Worm (Caenorhabditis elegans) whole organism, young adult: ENCODE data around the gene set-4.

Experiments used
- B0261.1 ChIP-seq: sonication (generic microtip); optimal IDR thresholded peaks from 2 replicates; lab custom pipeline; 2016; ENCODE audit warnings: mild to moderate bottlenecking, missing genetic modification characterization, moderate library complexity, missing compliant biosample characterization
- C06A6.2 ChIP-seq: fragments of 200-800 bp; sonication (Bioruptor generic); conservative IDR thresholded peaks from 2 replicates; pipeline ENCODE4 v1.3.6; 2022; ENCODE audit warnings: missing genetic modification characterization, missing compliant biosample characterization
- C17E4.6 ChIP-seq: fragments of 200-800 bp; sonication (Bioruptor generic); IDR thresholded peaks from 2 replicates; pipeline ENCODE4 v1.3.6; 2022; ENCODE audit warnings: missing genetic modification reagents, missing genetic modification characterization, missing compliant biosample characterization
- F23B12.7 ChIP-seq: sonication (generic microtip); optimal IDR thresholded peaks from 2 replicates; lab custom pipeline; 2017; ENCODE audit warnings: missing genetic modification characterization, mild to moderate bottlenecking, missing compliant biosample characterization, antibody characterized with exemption, moderate library complexity; ENCODE audit not compliant: insufficient read depth
- F49E8.2 ChIP-seq: sonication (generic microtip); optimal IDR thresholded peaks from 3 replicates; lab custom pipeline; 2017; ENCODE audit warnings: missing genetic modification characterization, mild to moderate bottlenecking, missing compliant biosample characterization, antibody characterized with exemption, moderate library complexity; ENCODE audit not compliant: insufficient read depth
- F57A8.1 ChIP-seq: fragments of 200-800 bp; sonication (Bioruptor generic); optimal IDR thresholded peaks from 2 replicates; lab custom pipeline; 2018; ENCODE audit warnings: mild to moderate bottlenecking, missing genetic modification characterization, moderate library complexity, missing compliant biosample characterization
- T26A5.8 ChIP-seq: sonication (generic microtip); optimal IDR thresholded peaks from 2 replicates; lab custom pipeline; 2016; ENCODE audit warnings: missing genetic modification characterization, missing compliant biosample characterization
- Y95B8A.8 ChIP-seq: fragments of 200-800 bp; sonication (Bioruptor generic); IDR thresholded peaks from 2 replicates; pipeline ENCODE4 v1.3.6; 2022; ENCODE audit warnings: missing genetic modification reagents, missing genetic modification characterization, missing compliant biosample characterization
- ama-1 ChIP-seq, 3 experiments: fragments of 150-350 bp in 1 of 3; sonication (generic microtip) in 2 of 3; optimal IDR thresholded peaks; 2 replicates each; lab custom pipeline; 2014 to 2018; ENCODE audit warnings: missing biosample characterization in 2 of 3, missing genetic modification characterization in 2 of 3, missing genetic modification reagents in 2 of 3
- aptf-2 ChIP-seq: fragments of 200-800 bp; sonication (Bioruptor generic); conservative IDR thresholded peaks from 2 replicates; pipeline ENCODE4 v1.3.6; 2022; ENCODE audit warnings: missing genetic modification reagents, missing genetic modification characterization, missing compliant biosample characterization
- atf-7 ChIP-seq: sonication (generic microtip); optimal IDR thresholded peaks from 2 replicates; lab custom pipeline; 2017; ENCODE audit warnings: mild to moderate bottlenecking, missing genetic modification characterization, missing compliant biosample characterization
- attf-3 ChIP-seq: fragments of 200-800 bp; sonication (Bioruptor generic); conservative IDR thresholded peaks from 2 replicates; pipeline ENCODE4 v1.3.6; 2022; ENCODE audit warnings: missing genetic modification reagents, missing genetic modification characterization, missing compliant biosample characterization
- attf-6 ChIP-seq: fragments of 200-800 bp; sonication (Bioruptor generic); IDR thresholded peaks from 2 replicates; pipeline ENCODE4 v1.3.6; 2022; ENCODE audit warnings: missing genetic modification reagents, missing genetic modification characterization, missing compliant biosample characterization
- ceh-27 ChIP-seq: fragments of 200-800 bp; sonication (Bioruptor generic); optimal IDR thresholded peaks from 2 replicates; lab custom pipeline; 2018; ENCODE audit warnings: mild to moderate bottlenecking, missing genetic modification characterization, moderate library complexity, missing compliant biosample characterization
- ceh-91 ChIP-seq: fragments of 200-800 bp; sonication (Bioruptor generic); IDR thresholded peaks from 2 replicates; pipeline ENCODE4 v1.3.6; 2022; ENCODE audit warnings: missing genetic modification reagents, missing genetic modification characterization, missing compliant biosample characterization
- die-1 ChIP-seq: sonication (generic microtip); optimal IDR thresholded peaks from 2 replicates; lab custom pipeline; 2016; ENCODE audit warnings: missing genotype, mild to moderate bottlenecking, missing genetic modification characterization, missing compliant biosample characterization
- dox-1 ChIP-seq: fragments of 200-800 bp; sonication (Bioruptor generic); IDR thresholded peaks from 2 replicates; pipeline ENCODE4 v1.3.6; 2022; ENCODE audit warnings: missing genetic modification reagents, missing genetic modification characterization, missing compliant biosample characterization
- egl-18 ChIP-seq: fragments of 200-800 bp; sonication (Bioruptor generic); IDR thresholded peaks from 2 replicates; pipeline ENCODE4 v1.3.6; 2022; ENCODE audit warnings: missing genetic modification reagents, missing genetic modification characterization, missing compliant biosample characterization
- fkh-3 ChIP-seq: sonication (generic microtip); optimal IDR thresholded peaks from 2 replicates; lab custom pipeline; 2016; ENCODE audit warnings: mild to moderate bottlenecking, missing genetic modification characterization, missing compliant biosample characterization
- hmg-1.2 ChIP-seq: fragments of 200-800 bp; sonication (Bioruptor generic); IDR thresholded peaks from 2 replicates; pipeline ENCODE4 v1.3.6; 2022; ENCODE audit warnings: missing genetic modification reagents, missing genetic modification characterization, missing compliant biosample characterization
- lag-1 ChIP-seq: fragments of 200-800 bp; sonication (Bioruptor generic); IDR thresholded peaks from 2 replicates; pipeline ENCODE4 v1.3.6; 2022; ENCODE audit warnings: missing genetic modification reagents, missing genetic modification characterization, missing compliant biosample characterization
- let-526 ChIP-seq: fragments of 200-800 bp; sonication (Bioruptor generic); IDR thresholded peaks from 2 replicates; pipeline ENCODE4 v1.3.6; 2022; ENCODE audit warnings: missing genetic modification reagents, missing genetic modification characterization, missing compliant biosample characterization
- lin-26 ChIP-seq: fragments of 200-800 bp; sonication (Bioruptor generic); IDR thresholded peaks from 2 replicates; pipeline ENCODE4 v1.3.6; 2022; ENCODE audit warnings: missing genetic modification reagents, missing genetic modification characterization, missing compliant biosample characterization
- lin-35 ChIP-seq, 3 experiments: fragments of 150-350 bp in 2 of 3; sonication (generic microtip) in 1 of 3; optimal IDR thresholded peaks; 2 replicates each; lab custom pipeline; 2014 to 2018; ENCODE audit warnings: missing biosample characterization in 3 of 3, missing genetic modification characterization in 3 of 3, missing genetic modification reagents in 3 of 3
- lin-54 ChIP-seq: fragments of 200-800 bp; sonication (Bioruptor generic); optimal IDR thresholded peaks from 2 replicates; lab custom pipeline; 2018; ENCODE audit warnings: mild to moderate bottlenecking, missing genetic modification characterization, missing compliant biosample characterization
- lir-1 ChIP-seq: fragments of 200-800 bp; sonication (Bioruptor generic); conservative IDR thresholded peaks from 2 replicates; pipeline ENCODE4 v1.3.6; 2022; ENCODE audit warnings: missing genetic modification reagents, missing genetic modification characterization, missing compliant biosample characterization
- lsl-1 ChIP-seq: fragments of 200-800 bp; sonication (Bioruptor generic); optimal IDR thresholded peaks from 2 replicates; lab custom pipeline; 2018; ENCODE audit warnings: mild to moderate bottlenecking, missing genetic modification characterization, moderate library complexity, missing compliant biosample characterization
- madf-3 ChIP-seq: fragments of 200-800 bp; sonication (Bioruptor generic); IDR thresholded peaks from 2 replicates; pipeline ENCODE4 v1.3.6; 2022; ENCODE audit warnings: missing genetic modification reagents, missing genetic modification characterization, missing compliant biosample characterization
- madf-8 ChIP-seq: fragments of 200-800 bp; sonication (Bioruptor generic); conservative IDR thresholded peaks from 2 replicates; pipeline ENCODE4 v1.3.6; 2022; ENCODE audit warnings: missing genetic modification reagents, missing genetic modification characterization, missing compliant biosample characterization
- mxl-1 ChIP-seq: sonication (generic microtip); optimal IDR thresholded peaks from 2 replicates; lab custom pipeline; 2016; ENCODE audit warnings: missing genetic modification characterization, missing compliant biosample characterization
- nhr-120 ChIP-seq: fragments of 200-800 bp; sonication (Bioruptor generic); IDR thresholded peaks from 2 replicates; pipeline ENCODE4 v1.3.6; 2022; ENCODE audit warnings: missing genetic modification characterization, missing compliant biosample characterization
- nhr-27 ChIP-seq: fragments of 200-800 bp; sonication (Bioruptor generic); optimal IDR thresholded peaks from 2 replicates; lab custom pipeline; 2018; ENCODE audit warnings: mild to moderate bottlenecking, missing genetic modification characterization, moderate library complexity, missing compliant biosample characterization
- pbrm-1 ChIP-seq: fragments of 200-800 bp; sonication (Bioruptor generic); IDR thresholded peaks from 2 replicates; pipeline ENCODE4 v1.3.6; 2022; ENCODE audit warnings: missing genetic modification reagents, missing genetic modification characterization, missing compliant biosample characterization
- rcor-1 ChIP-seq: fragments of 200-800 bp; sonication (Bioruptor generic); IDR thresholded peaks from 2 replicates; pipeline ENCODE4 v1.3.6; 2022; ENCODE audit warnings: missing genetic modification reagents, missing genetic modification characterization, missing compliant biosample characterization
- rec-8 ChIP-seq, 2 experiments: sonication (generic microtip); optimal IDR thresholded peaks; 2 replicates each; lab custom pipeline; 2016; ENCODE audit warnings: mild to moderate bottlenecking in 2 of 2, missing genetic modification characterization in 2 of 2, missing genetic modification reagents in 2 of 2, missing genotype in 2 of 2, missing biosample characterization in 1 of 2, missing compliant biosample characterization in 1 of 2, moderate library complexity in 1 of 2
- repo-1 ChIP-seq: sonication (generic microtip); optimal IDR thresholded peaks from 2 replicates; lab custom pipeline; 2017; ENCODE audit warnings: mild to moderate bottlenecking, missing genetic modification characterization, missing compliant biosample characterization
- sdz-38 ChIP-seq: sonication (generic microtip); optimal IDR thresholded peaks from 2 replicates; lab custom pipeline; 2016; ENCODE audit warnings: missing genotype, missing genetic modification characterization, missing compliant biosample characterization
- snpc-3.4 ChIP-seq: sonication (generic microtip); optimal IDR thresholded peaks from 2 replicates; lab custom pipeline; 2017; ENCODE audit warnings: missing genetic modification characterization, mild to moderate bottlenecking, missing compliant biosample characterization, antibody characterized with exemption, moderate library complexity, missing genotype, missing genetic modification reagents
- snpc-4 ChIP-seq, 5 experiments: fragments of 150-350 bp in 1 of 5; sonication (generic microtip) in 4 of 5; optimal IDR thresholded peaks; 2 replicates each; lab custom pipeline; 2014 to 2018; ENCODE audit warnings: missing genetic modification characterization in 5 of 5, missing biosample characterization in 3 of 5, antibody characterized with exemption in 2 of 5, mild to moderate bottlenecking in 2 of 5, missing compliant biosample characterization in 2 of 5, missing genotype in 2 of 5, moderate library complexity in 2 of 5, missing genetic modification reagents in 1 of 5
- tbx-9 ChIP-seq: sonication (generic microtip); optimal IDR thresholded peaks from 2 replicates; lab custom pipeline; 2016; ENCODE audit warnings: borderline replicate concordance, missing genetic modification characterization, inconsistent platforms, missing compliant biosample characterization
- tlf-1 ChIP-seq: fragments of 200-800 bp; sonication (Bioruptor generic); optimal IDR thresholded peaks from 2 replicates; lab custom pipeline; 2018; ENCODE audit warnings: mild to moderate bottlenecking, missing genetic modification characterization, missing compliant biosample characterization
- unc-130 ChIP-seq: sonication (generic microtip); optimal IDR thresholded peaks from 2 replicates; lab custom pipeline; 2016; ENCODE audit warnings: missing genetic modification reagents, missing genetic modification characterization, missing compliant biosample characterization
- zfh-2 ChIP-seq: fragments of 200-800 bp; sonication (Bioruptor generic); conservative IDR thresholded peaks from 2 replicates; pipeline ENCODE4 v1.3.6; 2022; ENCODE audit warnings: missing genetic modification reagents, missing genetic modification characterization, missing compliant biosample characterization
- ztf-3 ChIP-seq: fragments of 200-800 bp; sonication (Bioruptor generic); optimal IDR thresholded peaks from 2 replicates; lab custom pipeline; 2018; ENCODE audit warnings: mild to moderate bottlenecking, missing genetic modification characterization, missing compliant biosample characterization
- ztf-6 ChIP-seq: fragments of 200-800 bp; sonication (Bioruptor generic); IDR thresholded peaks from 2 replicates; pipeline ENCODE4 v1.3.6; 2022; ENCODE audit warnings: missing genetic modification reagents, missing genetic modification characterization, missing compliant biosample characterization

Gene set-4

DNA sequence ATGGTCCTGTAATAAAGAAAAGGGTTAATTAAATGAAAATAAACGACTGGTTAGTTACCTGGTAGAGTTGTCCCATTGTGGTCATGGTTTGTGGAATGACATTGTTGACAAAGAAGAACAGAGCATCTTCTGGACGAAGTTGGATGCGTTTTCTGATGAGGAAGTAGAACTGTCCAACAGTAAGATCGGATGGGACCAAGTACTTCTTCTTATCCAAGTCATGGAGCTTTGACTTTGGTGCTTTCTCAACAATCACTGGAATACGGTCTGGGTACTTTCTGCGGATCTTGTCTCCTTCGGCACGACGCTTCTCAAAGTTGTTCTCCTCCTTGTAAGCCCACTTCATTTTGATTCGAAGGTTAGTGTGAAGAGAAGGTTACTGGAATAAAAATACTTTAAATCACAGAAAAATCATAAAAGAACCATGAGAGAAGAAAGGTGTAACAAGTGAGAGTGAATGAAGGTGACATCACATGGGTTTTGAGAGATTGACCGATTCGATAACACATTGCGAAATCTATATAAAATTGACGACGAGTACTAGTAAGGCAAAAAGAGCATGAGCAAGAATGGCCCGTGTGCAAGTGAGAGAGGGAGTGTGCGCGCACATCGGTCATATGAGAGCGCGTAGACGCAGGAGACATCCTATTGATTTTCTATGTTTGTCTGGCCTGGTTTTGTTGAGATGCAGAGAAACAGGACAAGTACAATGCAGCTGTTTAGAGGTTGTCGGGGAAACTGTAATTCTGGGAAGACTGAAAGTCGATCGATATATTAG lies 16.4 kb upstream of the set-4 start, which contains the start of gene lgg-1 (continued):
- TF ChIP-seq madf-3 (GFP tag; lab: Robert Waterston, UW) (no peak), tlf-1 (GFP tag; lab: Kevin White, UChicago) (no peak), F49E8.2 (tag; lab: Kevin White, UChicago) (no peak), C06A6.2 (GFP tag; lab: Robert Waterston, UW) (no peak), die-1 (tag; lab: Kevin White, UChicago) (no peak), repo-1 (tag; lab: Kevin White, UChicago) (no peak), hmg-1.2 (GFP tag; lab: Robert Waterston, UW) (peak; percentile 52), lag-1 (GFP tag; lab: Robert Waterston, UW) (0 out of 2 replicates have a peak, but pooled peaks have one; percentile 35), nhr-27 (tag; lab: Kevin White, UChicago) (no peak), F57A8.1 (GFP tag; lab: Kevin White, UChicago) (peak; percentile 0), aptf-2 (GFP tag; lab: Robert Waterston, UW) (peak; percentile 58; the same call in 1 of the 2 replicates), F23B12.7 (tag; lab: Kevin White, UChicago) (no peak), attf-6 (no peak), fkh-3 (tag; lab: Kevin White, UChicago) (no peak), B0261.1 (tag; lab: Kevin White, UChicago) (no peak), mxl-1 (tag; lab: Kevin White, UChicago) (peak; percentile 14), T26A5.8 (tag; lab: Kevin White, UChicago) (no peak), atf-7 (tag; lab: Kevin White, UChicago) (no peak), ceh-91 (GFP tag; lab: Robert Waterston, UW) (no peak), snpc-4 (GFP tag; optimal IDR thresholded peaks at IDR 0.05; lab: Kevin White, UChicago) (no peak), snpc-4 (tag; optimal IDR thresholded peaks at IDR 0.05; lab: Kevin White, UChicago) (peak in 3 of 4 experiments; percentile 1 to 12 (median 10)), dox-1 (GFP tag; lab: Robert Waterston, UW) (peak; percentile 75), zfh-2 (no peak; the same call in 1 of the 2 replicates), sdz-38 (tag; lab: Kevin White, UChicago) (no peak), ceh-27 (GFP tag; lab: Kevin White, UChicago) (peak; percentile 41), let-526 (GFP tag; lab: Robert Waterston, UW) (peak; percentile 78; the same call in 1 of the 2 replicates), ztf-3 (peak; percentile 54), lir-1 (GFP tag; lab: Robert Waterston, UW) (0 out of 2 replicates have a peak, but pooled peaks have one; percentile 5), lin-54 (GFP tag; lab: Kevin White, UChicago) (peak; percentile 48), lin-35 (GFP tag; optimal IDR thresholded peaks at IDR 0.05; lab: Kevin White, UChicago) (peak in 1 of 3 experiments; percentile 60), attf-3 (GFP tag; lab: Robert Waterston, UW) (no peak), pbrm-1 (GFP tag; lab: Robert Waterston, UW) (peak; percentile 61), egl-18 (GFP tag; lab: Robert Waterston, UW) (0 out of 2 replicates have a peak, but pooled peaks have one; percentile 28), madf-8 (no peak), nhr-120 (GFP tag; lab: Robert Waterston, UW) (no peak), unc-130 (GFP tag; lab: Kevin White, UChicago) (no peak), tbx-9 (tag; lab: Kevin White, UChicago) (no peak), ztf-6 (GFP tag; lab: Robert Waterston, UW) (0 out of 2 replicates have a peak, but pooled peaks have one; percentile 23), C17E4.6 (GFP tag; lab: Robert Waterston, UW) (no peak; the same call in 1 of the 2 replicates), rec-8 (tag; optimal IDR thresholded peaks at IDR 0.05; lab: Kevin White, UChicago) (no peak), Y95B8A.8 (GFP tag; lab: Robert Waterston, UW) (peak; percentile 72), lin-26 (peak; percentile 56), rcor-1 (no peak), snpc-3.4 (tag; lab: Kevin White, UChicago) (no peak), lsl-1 (no peak), ama-1 (optimal IDR thresholded peaks at IDR 0.05; lab: Kevin White, UChicago) (peak; percentile 98), ama-1 (GFP tag; optimal IDR thresholded peaks at IDR 0.05; lab: Kevin White, UChicago) (no peak)
